Fruit fly (Drosophila melanogaster) whole organism, pupa: ENCODE data around the gene CG13082.
A peak's percentile ranks its signal among the peaks of the same experiment; 100 is the strongest.

Experiments used
- CG10348 ChIP-seq: fragments of 200-800 bp; sonication (Bioruptor generic); IDR thresholded peaks from 2 replicates; pipeline ENCODE4 v1.3.6; 2022; ENCODE audit warnings: missing biosample characterization, missing genetic modification characterization
- CG12605 ChIP-seq: fragments of 200-800 bp; sonication (Bioruptor generic); IDR thresholded peaks from 2 replicates; pipeline ENCODE4 v1.3.6; 2022; ENCODE audit warnings: missing biosample characterization, missing genetic modification characterization
- CG13204 ChIP-seq: fragments of 200-800 bp; sonication (Bioruptor generic); optimal IDR thresholded peaks from 2 replicates; lab custom pipeline; 2018; ENCODE audit warnings: missing biosample characterization, mild to moderate bottlenecking, missing genetic modification characterization, moderate library complexity
- CG14655 ChIP-seq: fragments of 200-800 bp; sonication (Bioruptor generic); optimal IDR thresholded peaks from 3 replicates; lab custom pipeline; 2017; ENCODE audit warnings: mild to moderate bottlenecking, missing biosample characterization, missing genetic modification reagents, missing genetic modification characterization
- CG15710 ChIP-seq: fragments of 200-800 bp; sonication (Bioruptor generic); optimal IDR thresholded peaks from 2 replicates; lab custom pipeline; 2018; ENCODE audit warnings: missing biosample characterization, mild to moderate bottlenecking, missing genetic modification characterization, moderate library complexity
- CG17806 ChIP-seq: fragments of 200-800 bp; sonication (Bioruptor generic); optimal IDR thresholded peaks from 2 replicates; lab custom pipeline; 2018; ENCODE audit warnings: missing biosample characterization, mild to moderate bottlenecking, missing genetic modification characterization, moderate library complexity
- CG32121 ChIP-seq: fragments of 200-800 bp; sonication (Bioruptor generic); IDR thresholded peaks from 2 replicates; pipeline ENCODE4 v1.3.6; 2022; ENCODE audit warnings: missing biosample characterization, missing genetic modification characterization
- CG34367 ChIP-seq: fragments of 200-800 bp; sonication (Bioruptor generic); optimal IDR thresholded peaks from 2 replicates; lab custom pipeline; 2018; ENCODE audit warnings: missing biosample characterization, mild to moderate bottlenecking, missing genetic modification characterization
- CG4496 ChIP-seq: fragments of 200-800 bp; sonication (Bioruptor generic); IDR thresholded peaks from 3 replicates; pipeline ENCODE4 v1.3.6; 2022; ENCODE audit warnings: missing biosample characterization, missing genetic modification characterization
- CG8159 ChIP-seq: fragments of 200-800 bp; sonication (Bioruptor generic); optimal IDR thresholded peaks from 3 replicates; lab custom pipeline; 2018; ENCODE audit warnings: missing biosample characterization, mild to moderate bottlenecking, missing genetic modification characterization, moderate library complexity
- CG8301 ChIP-seq: fragments of 200-800 bp; sonication (Bioruptor generic); optimal IDR thresholded peaks from 2 replicates; lab custom pipeline; 2018; ENCODE audit warnings: missing biosample characterization, mild to moderate bottlenecking, missing genetic modification characterization
- CG9948 ChIP-seq: fragments of 200-800 bp; sonication (Bioruptor generic); optimal IDR thresholded peaks from 2 replicates; lab custom pipeline; 2018; ENCODE audit warnings: missing biosample characterization, mild to moderate bottlenecking, missing genetic modification characterization, moderate library complexity
- D1 ChIP-seq: fragments of 200-800 bp; sonication (Bioruptor generic); optimal IDR thresholded peaks from 2 replicates; lab custom pipeline; 2018; ENCODE audit warnings: missing biosample characterization, mild to moderate bottlenecking, missing genetic modification characterization, moderate library complexity
- EcR ChIP-seq: fragments of 200-800 bp; sonication (Bioruptor generic); optimal IDR thresholded peaks from 3 replicates; lab custom pipeline; 2019; ENCODE audit warnings: missing biosample characterization, missing genetic modification characterization, mild to moderate bottlenecking, moderate library complexity, missing genetic modification reagents
- Ets98B ChIP-seq: fragments of 200-800 bp; sonication (Bioruptor generic); IDR thresholded peaks from 2 replicates; pipeline ENCODE4 v1.3.6; 2022; ENCODE audit warnings: missing biosample characterization, missing genetic modification characterization
- Pif1A ChIP-seq: fragments of 200-800 bp; sonication (Bioruptor generic); optimal IDR thresholded peaks from 3 replicates; lab custom pipeline; 2016; ENCODE audit warnings: missing biosample characterization, missing genetic modification characterization
- Pif1B ChIP-seq: fragments of 200-800 bp; sonication (Bioruptor generic); optimal IDR thresholded peaks from 3 replicates; lab custom pipeline; 2016; ENCODE audit warnings: missing biosample characterization, missing genetic modification characterization
- Snoo ChIP-seq: fragments of 200-800 bp; sonication (Bioruptor generic); optimal IDR thresholded peaks from 3 replicates; lab custom pipeline; 2017; ENCODE audit warnings: missing biosample characterization, mild to moderate bottlenecking, missing genetic modification characterization, inconsistent platforms
- fd96Ca ChIP-seq: fragments of 200-800 bp; sonication (Bioruptor generic); IDR thresholded peaks from 3 replicates; pipeline ENCODE4 v1.3.6; 2022; ENCODE audit warnings: missing biosample characterization, missing genetic modification characterization
- gl ChIP-seq: fragments of 200-800 bp; sonication (Bioruptor generic); optimal IDR thresholded peaks from 2 replicates; lab custom pipeline; 2018; ENCODE audit warnings: missing biosample characterization, mild to moderate bottlenecking, missing genetic modification characterization
- rn ChIP-seq: fragments of 200-800 bp; sonication (Bioruptor generic); IDR thresholded peaks from 2 replicates; pipeline ENCODE4 v1.3.6; 2022; ENCODE audit warnings: missing biosample characterization, missing genetic modification characterization

The CG13082 gene

dm6 chr2L:19537779-19538456, at the start of gene CG13082:
Gene CG13082, plus strand, starts transcription at chr2L:19538425.
- no peak for TF ChIP-seq CG10348 (GFP tag; lab: Robert Waterston, UW)
- TF ChIP-seq Pif1B (GFP tag; lab: Kevin White, UChicago): peak; percentile 89
- TF ChIP-seq CG15710 (tag; lab: Kevin White, UChicago): peak; percentile 79
- TF ChIP-seq CG9948 (tag; lab: Kevin White, UChicago): peak; percentile 75
- TF ChIP-seq D1 (tag; lab: Kevin White, UChicago): no peak
- TF ChIP-seq rn: no peak
- TF ChIP-seq CG8301 (tag; lab: Kevin White, UChicago): peak; percentile 97
- TF ChIP-seq CG12605 (GFP tag; lab: Robert Waterston, UW): peak; percentile 75
- TF ChIP-seq CG17806: peak; percentile 72
- TF ChIP-seq Snoo (tag; lab: Kevin White, UChicago): peak; percentile 93
- TF ChIP-seq CG13204 (GFP tag; lab: Kevin White, UChicago): peak; percentile 44
- TF ChIP-seq gl (tag; lab: Kevin White, UChicago): no peak
- TF ChIP-seq Ets98B (GFP tag; lab: Robert Waterston, UW): peak; percentile 83
- TF ChIP-seq CG34367: peak; percentile 56
- peak; percentile 83 for TF ChIP-seq CG8159 (tag; lab: Kevin White, UChicago)
- TF ChIP-seq CG32121 (GFP tag; lab: Robert Waterston, UW): peak; percentile 49
- TF ChIP-seq fd96Ca (GFP tag; lab: Robert Waterston, UW): peak; percentile 81
- TF ChIP-seq EcR: peak; percentile 11
- peak; percentile 83 for TF ChIP-seq CG4496
- peak; percentile 97 for TF ChIP-seq CG14655 (GFP tag; lab: Kevin White, UChicago)
- TF ChIP-seq Pif1A (GFP tag; lab: Kevin White, UChicago): peak; percentile 85

dm6 chr2L:19489997-19490461, 48.2 kb upstream of the CG13082 start, which contains the start of the genes CG10194 and CG18094:
Gene CG10194, minus strand, starts transcription at chr2L:19490104.
Gene CG18094, plus strand, starts transcription at chr2L:19490262.
- TF ChIP-seq Pif1A (GFP tag; lab: Kevin White, UChicago) (no peak), CG32121 (GFP tag; lab: Robert Waterston, UW) (peak; percentile 50), CG12605 (GFP tag; lab: Robert Waterston, UW) (peak; percentile 61), CG4496 (peak; percentile 40; the same call in 1 of the 3 replicates)
- TF ChIP-seq, all 21 proteins: peak for 3

- TF ChIP-seq CG12605 (GFP tag; lab: Robert Waterston, UW): no peak
- no peak for TF ChIP-seq Pif1B (GFP tag; lab: Kevin White, UChicago)
- TF ChIP-seq EcR: peak; percentile 19
- TF ChIP-seq CG8159 (tag; lab: Kevin White, UChicago): no peak
- TF ChIP-seq CG32121 (GFP tag; lab: Robert Waterston, UW): peak; percentile 56; the same call in 1 of the 2 replicates
- TF ChIP-seq gl (tag; lab: Kevin White, UChicago): no peak
- TF ChIP-seq CG17806: no peak
- TF ChIP-seq CG10348 (GFP tag; lab: Robert Waterston, UW): no peak
- no peak for TF ChIP-seq CG4496
- TF ChIP-seq Ets98B (GFP tag; lab: Robert Waterston, UW): no peak; the same call in 1 of the 2 replicates
- no peak for TF ChIP-seq rn
- no peak for TF ChIP-seq Snoo (tag; lab: Kevin White, UChicago)
- no peak for TF ChIP-seq CG13204 (GFP tag; lab: Kevin White, UChicago)
- TF ChIP-seq Pif1A (GFP tag; lab: Kevin White, UChicago): no peak
- no peak for TF ChIP-seq D1 (tag; lab: Kevin White, UChicago)
- no peak for TF ChIP-seq CG14655 (GFP tag; lab: Kevin White, UChicago)
- TF ChIP-seq CG15710 (tag; lab: Kevin White, UChicago): peak; percentile 70
- no peak for TF ChIP-seq CG34367
- TF ChIP-seq CG9948 (tag; lab: Kevin White, UChicago): peak; percentile 43
- no peak for TF ChIP-seq CG8301 (tag; lab: Kevin White, UChicago)
- TF ChIP-seq fd96Ca (GFP tag; lab: Robert Waterston, UW): no peak
These were observed 45.1 kb upstream of the CG13082 start, which contains the start of the genes swm and Ctu2 for dm6 chr2L:19492934-19493686. Gene swm, plus strand, starts transcription at chr2L:19493251. Gene Ctu2, minus strand, starts transcription at chr2L:19493253.

dm6 chr2L:19497983-19498382, 40.2 kb upstream of the CG13082 start, which contains the start of gene Top3alpha:
Gene Top3alpha, plus strand, starts transcription at chr2L:19498168.
- TF ChIP-seq fd96Ca (GFP tag; lab: Robert Waterston, UW): no peak
- TF ChIP-seq CG8159 (tag; lab: Kevin White, UChicago): no peak
- TF ChIP-seq CG4496: no peak
- no peak for TF ChIP-seq CG10348 (GFP tag; lab: Robert Waterston, UW)
- no peak for TF ChIP-seq CG12605 (GFP tag; lab: Robert Waterston, UW)
- no peak for TF ChIP-seq rn
- no peak for TF ChIP-seq CG13204 (GFP tag; lab: Kevin White, UChicago)
- no peak for TF ChIP-seq CG15710 (tag; lab: Kevin White, UChicago)
- no peak for TF ChIP-seq Ets98B (GFP tag; lab: Robert Waterston, UW)
- no peak for TF ChIP-seq Pif1A (GFP tag; lab: Kevin White, UChicago)
- no peak for TF ChIP-seq CG8301 (tag; lab: Kevin White, UChicago)
- no peak for TF ChIP-seq CG32121 (GFP tag; lab: Robert Waterston, UW)
- TF ChIP-seq CG17806: no peak
- no peak for TF ChIP-seq Snoo (tag; lab: Kevin White, UChicago)
- no peak for TF ChIP-seq CG34367

dm6 chr2L:19506323-19506722, 31.9 kb upstream of the CG13082 start:
- no peak for TF ChIP-seq Pif1A (GFP tag; lab: Kevin White, UChicago)
- TF ChIP-seq CG10348 (GFP tag; lab: Robert Waterston, UW): no peak
- no peak for TF ChIP-seq Snoo (tag; lab: Kevin White, UChicago)
- TF ChIP-seq CG14655 (GFP tag; lab: Kevin White, UChicago): no peak
- no peak for TF ChIP-seq CG12605 (GFP tag; lab: Robert Waterston, UW)
- no peak for TF ChIP-seq CG8301 (tag; lab: Kevin White, UChicago)
- no peak for TF ChIP-seq CG32121 (GFP tag; lab: Robert Waterston, UW)
- no peak for TF ChIP-seq CG9948 (tag; lab: Kevin White, UChicago)
- no peak for TF ChIP-seq EcR
- TF ChIP-seq D1 (tag; lab: Kevin White, UChicago): no peak
- TF ChIP-seq Pif1B (GFP tag; lab: Kevin White, UChicago): no peak
- TF ChIP-seq CG34367: no peak
- TF ChIP-seq CG8159 (tag; lab: Kevin White, UChicago): no peak
- no peak for TF ChIP-seq Ets98B (GFP tag; lab: Robert Waterston, UW)
- no peak for TF ChIP-seq CG4496
- no peak for TF ChIP-seq CG15710 (tag; lab: Kevin White, UChicago)
- TF ChIP-seq gl (tag; lab: Kevin White, UChicago): no peak
- no peak for TF ChIP-seq rn
- no peak for TF ChIP-seq CG13204 (GFP tag; lab: Kevin White, UChicago)
- TF ChIP-seq CG17806: no peak
